Worm (Caenorhabditis elegans) whole organism, L1 larva: Measurements from ENCODE around the gene snb-5.

Experiments used
- C04F5.9 ChIP-seq: sonication (generic microtip); optimal IDR thresholded peaks from 2 replicates; lab custom pipeline; 2016; ENCODE audit warnings: missing genetic modification characterization, missing compliant biosample characterization
- C16A3.4 ChIP-seq: fragments of 150-350 bp; optimal IDR thresholded peaks from 2 replicates; lab custom pipeline; 2014; ENCODE audit warnings: missing biosample characterization, missing genetic modification characterization
- F16B12.6 ChIP-seq: fragments of 150-350 bp; optimal IDR thresholded peaks from 2 replicates; lab custom pipeline; 2014; ENCODE audit warnings: missing biosample characterization, missing genetic modification characterization
- aha-1 ChIP-seq: fragments of 150-350 bp; optimal IDR thresholded peaks from 2 replicates; lab custom pipeline; 2014; ENCODE audit warnings: missing biosample characterization, missing genetic modification characterization
- alr-1 ChIP-seq: fragments of 200-800 bp; sonication (Bioruptor generic); optimal IDR thresholded peaks from 2 replicates; lab custom pipeline; 2018; ENCODE audit warnings: borderline replicate concordance, mild to moderate bottlenecking, missing genetic modification characterization, missing compliant biosample characterization
- aly-2 ChIP-seq: fragments of 150-350 bp; optimal IDR thresholded peaks from 2 replicates; lab custom pipeline; 2014; ENCODE audit warnings: missing biosample characterization, missing genetic modification characterization
- blmp-1 ChIP-seq: fragments of 150-350 bp; optimal IDR thresholded peaks from 2 replicates; lab custom pipeline; 2014; ENCODE audit warnings: missing biosample characterization, missing genetic modification characterization
- ceh-63 ChIP-seq: fragments of 200-800 bp; sonication (Bioruptor generic); optimal IDR thresholded peaks from 2 replicates; lab custom pipeline; 2018; ENCODE audit warnings: mild to moderate bottlenecking, missing genetic modification characterization, missing compliant biosample characterization
- ceh-88 ChIP-seq: fragments of 200-800 bp; sonication (Bioruptor generic); IDR thresholded peaks from 2 replicates; pipeline ENCODE4 v1.3.6; 2022; ENCODE audit warnings: missing genetic modification characterization, missing compliant biosample characterization
- dpl-1 ChIP-seq, 3 experiments: fragments of 150-350 bp in 2 of 3; sonication (generic microtip) in 1 of 3; optimal IDR thresholded peaks; 2 replicates each; lab custom pipeline; 2014 to 2017; ENCODE audit warnings: missing biosample characterization in 3 of 3, missing genetic modification characterization in 3 of 3, missing genetic modification reagents in 3 of 3
- efl-1 ChIP-seq, 4 experiments: fragments of 150-350 bp; optimal IDR thresholded peaks in 3 of 4; peaks in 1 of 4; 1 replicate in 1 of 4; 2 replicates in 3 of 4; lab custom pipeline; 2014; ENCODE audit warnings: missing biosample characterization in 2 of 4, missing genetic modification characterization in 2 of 4, missing genetic modification reagents in 2 of 4
- egl-13 ChIP-seq: sonication (generic microtip); optimal IDR thresholded peaks from 2 replicates; lab custom pipeline; 2016; ENCODE audit warnings: missing genotype, missing genetic modification reagents, missing genetic modification characterization, missing compliant biosample characterization
- egl-27 ChIP-seq, 2 experiments: fragments of 150-350 bp in 1 of 2; sonication (generic microtip); optimal IDR thresholded peaks; 3 replicates each; lab custom pipeline; 2017 to 2018; ENCODE audit warnings: missing biosample characterization in 2 of 2, missing genetic modification characterization in 2 of 2, missing genetic modification reagents in 2 of 2
- elt-3 ChIP-seq, 6 experiments: fragments of 150-350 bp in 1 of 6; sonication (generic microtip); optimal IDR thresholded peaks; 2 replicates each; lab custom pipeline; 2017 to 2018; ENCODE audit warnings: missing biosample characterization in 6 of 6, missing genetic modification characterization in 6 of 6, inconsistent platforms in 1 of 6
- grh-1 ChIP-seq: fragments of 200-800 bp; sonication (Bioruptor generic); IDR thresholded peaks from 2 replicates; pipeline ENCODE4 v1.3.6; 2022; ENCODE audit warnings: missing genetic modification reagents, missing genetic modification characterization, missing compliant biosample characterization
- hlh-4 ChIP-seq: sonication (generic microtip); optimal IDR thresholded peaks from 2 replicates; lab custom pipeline; 2016; ENCODE audit warnings: mild to moderate bottlenecking, missing genetic modification characterization, missing compliant biosample characterization
- hpl-2 ChIP-seq: fragments of 150-350 bp; optimal IDR thresholded peaks from 2 replicates; lab custom pipeline; 2014; ENCODE audit warnings: missing biosample characterization, missing genetic modification reagents, missing genetic modification characterization
- jun-1 ChIP-seq: fragments of 150-350 bp; optimal IDR thresholded peaks from 2 replicates; lab custom pipeline; 2014; ENCODE audit warnings: missing biosample characterization, missing genetic modification reagents, missing genetic modification characterization
- lin-13 ChIP-seq: fragments of 150-350 bp; optimal IDR thresholded peaks from 2 replicates; lab custom pipeline; 2014; ENCODE audit warnings: missing biosample characterization, missing genetic modification reagents, missing genetic modification characterization
- lin-15B ChIP-seq: fragments of 150-350 bp; sonication (generic microtip); optimal IDR thresholded peaks from 3 replicates; lab custom pipeline; 2014; ENCODE audit warnings: missing biosample characterization, missing genetic modification characterization
- lin-35 ChIP-seq, 2 experiments: fragments of 150-350 bp; optimal IDR thresholded peaks; 2 replicates each; lab custom pipeline; 2014; ENCODE audit warnings: missing biosample characterization in 2 of 2, missing genetic modification characterization in 2 of 2, missing genetic modification reagents in 2 of 2
- lsy-2 ChIP-seq, 2 experiments: fragments of 150-350 bp; optimal IDR thresholded peaks; 2 replicates each; lab custom pipeline; 2014; ENCODE audit warnings: missing biosample characterization in 2 of 2, missing genetic modification characterization in 2 of 2
- mdl-1 ChIP-seq, 2 experiments: fragments of 150-350 bp; optimal IDR thresholded peaks; 2 replicates each; lab custom pipeline; 2014 to 2017; ENCODE audit warnings: missing biosample characterization in 2 of 2, missing genetic modification characterization in 2 of 2, inconsistent platforms in 1 of 2
- mef-2 ChIP-seq: fragments of 150-350 bp; optimal IDR thresholded peaks from 2 replicates; lab custom pipeline; 2014; ENCODE audit warnings: missing biosample characterization, missing genetic modification characterization
- nhr-11 ChIP-seq: fragments of 150-350 bp; optimal IDR thresholded peaks from 2 replicates; lab custom pipeline; 2014; ENCODE audit warnings: missing biosample characterization, missing genetic modification characterization
- nhr-19 ChIP-seq: fragments of 200-800 bp; sonication (Bioruptor generic); conservative IDR thresholded peaks from 2 replicates; pipeline ENCODE4 v1.3.6; 2022; ENCODE audit warnings: missing genetic modification characterization, missing compliant biosample characterization
- nhr-20 ChIP-seq: sonication (generic microtip); optimal IDR thresholded peaks from 2 replicates; lab custom pipeline; 2016; ENCODE audit warnings: mild to moderate bottlenecking, missing genetic modification characterization, missing compliant biosample characterization
- nhr-237 ChIP-seq: fragments of 150-350 bp; optimal IDR thresholded peaks from 2 replicates; lab custom pipeline; 2014; ENCODE audit warnings: missing biosample characterization, missing genetic modification characterization
- nhr-28 ChIP-seq: fragments of 150-350 bp; optimal IDR thresholded peaks from 2 replicates; lab custom pipeline; 2014; ENCODE audit warnings: missing biosample characterization, missing genetic modification characterization
- nhr-71 ChIP-seq: sonication (generic microtip); optimal IDR thresholded peaks from 2 replicates; lab custom pipeline; 2016; ENCODE audit warnings: mild to moderate bottlenecking, missing genetic modification characterization, moderate library complexity, missing compliant biosample characterization
- nhr-76 ChIP-seq: sonication (generic microtip); optimal IDR thresholded peaks from 2 replicates; lab custom pipeline; 2017; ENCODE audit warnings: missing biosample characterization, missing genetic modification characterization
- nhr-84 ChIP-seq: sonication (generic microtip); optimal IDR thresholded peaks from 2 replicates; lab custom pipeline; 2017; ENCODE audit warnings: missing biosample characterization, missing genetic modification characterization
- nhr-85 ChIP-seq: sonication (generic microtip); peaks from one replicate; lab custom pipeline; 2016; ENCODE audit warnings: missing genetic modification characterization, inconsistent platforms, missing compliant biosample characterization
- pag-3 ChIP-seq: sonication (generic microtip); optimal IDR thresholded peaks from 2 replicates; lab custom pipeline; 2017; ENCODE audit warnings: missing genetic modification characterization, mild to moderate bottlenecking, missing compliant biosample characterization, antibody characterized with exemption, borderline replicate concordance; ENCODE audit not compliant: insufficient read depth
- pqm-1 ChIP-seq: sonication (generic microtip); optimal IDR thresholded peaks from 3 replicates; lab custom pipeline; 2017; ENCODE audit warnings: missing biosample characterization, missing genetic modification characterization
- snu-23 ChIP-seq: sonication (generic microtip); optimal IDR thresholded peaks from 2 replicates; lab custom pipeline; 2016; ENCODE audit warnings: missing genetic modification characterization, missing compliant biosample characterization
- sox-4 ChIP-seq: sonication (generic microtip); optimal IDR thresholded peaks from 2 replicates; lab custom pipeline; 2016; ENCODE audit warnings: missing genetic modification characterization, missing compliant biosample characterization
- sup-37 ChIP-seq: fragments of 200-800 bp; sonication (Bioruptor generic); optimal IDR thresholded peaks from 2 replicates; lab custom pipeline; 2018; ENCODE audit warnings: mild to moderate bottlenecking, missing genetic modification characterization, missing compliant biosample characterization
- tbx-2 ChIP-seq: sonication (generic microtip); optimal IDR thresholded peaks from 2 replicates; lab custom pipeline; 2016; ENCODE audit warnings: missing genetic modification characterization, missing compliant biosample characterization
- unc-130 ChIP-seq: fragments of 150-350 bp; optimal IDR thresholded peaks from 2 replicates; lab custom pipeline; 2017; ENCODE audit warnings: missing biosample characterization, missing genetic modification characterization, inconsistent platforms
- unc-86 ChIP-seq: sonication (generic microtip); optimal IDR thresholded peaks from 2 replicates; lab custom pipeline; 2016; ENCODE audit warnings: missing genetic modification characterization, missing compliant biosample characterization
- vab-15 ChIP-seq: sonication (generic microtip); optimal IDR thresholded peaks from 2 replicates; lab custom pipeline; 2017; ENCODE audit warnings: missing genotype, mild to moderate bottlenecking, missing genetic modification characterization, missing compliant biosample characterization
- zag-1 ChIP-seq: fragments of 150-350 bp; optimal IDR thresholded peaks from 2 replicates; lab custom pipeline; 2014; ENCODE audit warnings: missing biosample characterization, missing genetic modification characterization
- zip-4 ChIP-seq: fragments of 200-800 bp; sonication (Bioruptor generic); optimal IDR thresholded peaks from 2 replicates; lab custom pipeline; 2018; ENCODE audit warnings: mild to moderate bottlenecking, missing genetic modification characterization, moderate library complexity, missing compliant biosample characterization
- ztf-11 ChIP-seq, 2 experiments: sonication (generic microtip); optimal IDR thresholded peaks; 2 replicates each; lab custom pipeline; 2016 to 2017; ENCODE audit warnings: missing genetic modification characterization in 2 of 2, missing biosample characterization in 1 of 2, missing compliant biosample characterization in 1 of 2

snb-5 gene

DNA sequence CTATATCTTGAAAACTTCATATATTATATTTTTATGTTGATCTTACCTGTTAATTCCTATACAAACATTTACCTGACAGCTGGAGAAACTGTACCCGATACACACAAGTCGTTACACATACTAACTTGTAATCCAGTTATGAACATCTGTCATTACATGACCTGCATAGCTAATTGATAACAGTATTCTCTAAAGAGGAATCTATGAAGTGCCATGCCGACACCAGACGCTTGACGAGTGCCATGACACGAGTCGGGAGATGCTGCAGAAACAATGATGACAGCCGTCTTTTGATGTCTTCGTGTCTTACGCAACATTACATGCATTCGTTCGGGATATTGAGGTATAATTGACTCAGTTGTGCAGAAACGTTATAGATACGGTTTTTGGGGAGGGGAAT lies 17.2 kb downstream of the snb-5 start:
- TF ChIP-seq snu-23 (GFP tag; lab: Kevin White, UChicago) (no peak), ztf-11 (tag; optimal IDR thresholded peaks at IDR 0.05; lab: Kevin White, UChicago) (peak in 1 of 2 experiments; percentile 57), lin-35 (GFP tag; optimal IDR thresholded peaks at IDR 0.05; lab: Kevin White, UChicago) (no peak), tbx-2 (tag; lab: Kevin White, UChicago) (peak; percentile 6), mef-2 (no peak), unc-86 (tag; lab: Kevin White, UChicago) (peak; percentile 79)

DNA sequence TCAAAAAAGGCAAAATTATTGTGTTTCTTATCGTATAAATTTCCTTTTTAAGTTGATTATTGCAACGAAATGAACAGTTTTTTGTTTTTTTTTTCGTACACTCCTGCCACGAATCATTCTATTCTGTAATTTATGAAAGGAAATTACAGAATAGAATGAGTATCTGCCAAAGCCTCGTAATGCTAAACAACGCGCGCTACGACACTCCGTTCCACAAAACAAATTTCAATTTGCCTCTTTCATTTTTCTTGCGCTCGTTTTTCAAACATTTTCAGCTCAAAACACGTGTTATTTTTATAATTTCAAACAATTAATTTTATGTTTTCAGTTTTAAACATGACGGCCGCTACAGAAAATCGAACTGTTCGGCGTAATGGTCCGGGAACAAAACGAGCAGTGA lies 21.9 kb downstream of the snb-5 start, which contains the start of gene mob-4:
Gene mob-4 (plus strand): TSS at position 329 of the 400 bp plus-strand sequence.
- TF ChIP-seq jun-1 (tag; lab: Kevin White, UChicago) = no peak
- peak in 1 of 3 experiments; percentile 33 for TF ChIP-seq dpl-1 (GFP tag; optimal IDR thresholded peaks at IDR 0.05; lab: Kevin White, UChicago)
- TF ChIP-seq snu-23 (GFP tag; lab: Kevin White, UChicago) = peak; percentile 6
- peak in 1 of 2 experiments; percentile 26 for TF ChIP-seq lsy-2 (tag; optimal IDR thresholded peaks at IDR 0.05; lab: Kevin White, UChicago)
- TF ChIP-seq ceh-88 (GFP tag; lab: Robert Waterston, UW) = no peak
- no peak for TF ChIP-seq nhr-237
- no peak for TF ChIP-seq pqm-1 (tag; lab: Kevin White, UChicago)
- TF ChIP-seq aha-1 (tag; lab: Kevin White, UChicago) = no peak
- TF ChIP-seq efl-1 (optimal IDR thresholded peaks at IDR 0.05; lab: Kevin White, UChicago) = peak in 1 of 2 experiments; percentile 17
- TF ChIP-seq efl-1 (GFP tag; optimal IDR thresholded peaks at IDR 0.05 in 1 of 2; lab: Kevin White, UChicago) = peak; percentile 25 to 62
- TF ChIP-seq vab-15 = no peak
- TF ChIP-seq mef-2 = no peak
- no peak for TF ChIP-seq nhr-71 (tag; lab: Kevin White, UChicago)

DNA sequence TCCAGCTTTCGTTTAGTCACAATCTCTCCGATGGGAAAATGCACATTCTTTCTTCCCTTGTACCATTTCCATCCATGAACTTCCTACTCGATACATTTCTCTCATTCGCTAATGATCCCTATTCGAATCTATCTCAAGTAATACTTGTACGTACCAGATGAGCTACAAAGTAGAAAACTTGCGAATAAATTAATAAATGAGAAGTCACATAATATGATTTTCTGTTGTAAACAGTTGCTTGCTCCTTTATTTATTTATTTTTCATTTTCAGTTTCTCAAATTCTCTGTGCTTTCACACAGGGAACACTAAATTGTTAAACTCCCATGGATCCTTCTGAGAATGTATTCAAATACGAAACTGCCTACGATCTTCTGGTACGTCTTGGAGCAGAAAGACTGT lies 23.3 kb downstream of the snb-5 start, which contains the start of gene rfs-1:
Gene rfs-1 (plus strand): TSS at position 301 of the 400 bp plus-strand sequence.
- no peak for TF ChIP-seq mdl-1 (tag; optimal IDR thresholded peaks at IDR 0.05; lab: Kevin White, UChicago)
- TF ChIP-seq sox-4 (tag; lab: Kevin White, UChicago) = no peak
- TF ChIP-seq elt-3 (tag; optimal IDR thresholded peaks at IDR 0.05; lab: Kevin White, UChicago) = no peak
- no peak for TF ChIP-seq lin-13 (GFP tag; lab: Kevin White, UChicago)
- TF ChIP-seq C04F5.9 (tag; lab: Kevin White, UChicago) = no peak
- no peak for TF ChIP-seq pag-3 (tag; lab: Kevin White, UChicago)
- no peak for TF ChIP-seq nhr-85 (tag; lab: Kevin White, UChicago)
- TF ChIP-seq C16A3.4 (tag; lab: Kevin White, UChicago) = no peak
- no peak for TF ChIP-seq grh-1 (GFP tag; lab: Robert Waterston, UW)
- no peak for TF ChIP-seq unc-130
- TF ChIP-seq nhr-11 (tag; lab: Kevin White, UChicago) = no peak
- TF ChIP-seq F16B12.6 (tag; lab: Kevin White, UChicago) = no peak
- no peak for TF ChIP-seq efl-1 (optimal IDR thresholded peaks at IDR 0.05; lab: Kevin White, UChicago)
- TF ChIP-seq efl-1 (GFP tag; optimal IDR thresholded peaks at IDR 0.05 in 1 of 2; lab: Kevin White, UChicago) = no peak
- no peak for TF ChIP-seq hpl-2 (GFP tag; lab: Kevin White, UChicago)
- TF ChIP-seq jun-1 (tag; lab: Kevin White, UChicago) = no peak
- no peak for TF ChIP-seq nhr-28 (tag; lab: Kevin White, UChicago)
- TF ChIP-seq nhr-76 = no peak
- TF ChIP-seq ztf-11 (tag; optimal IDR thresholded peaks at IDR 0.05; lab: Kevin White, UChicago) = no peak
- no peak for TF ChIP-seq tbx-2 (tag; lab: Kevin White, UChicago)
- TF ChIP-seq egl-13 (tag; lab: Kevin White, UChicago) = no peak

DNA sequence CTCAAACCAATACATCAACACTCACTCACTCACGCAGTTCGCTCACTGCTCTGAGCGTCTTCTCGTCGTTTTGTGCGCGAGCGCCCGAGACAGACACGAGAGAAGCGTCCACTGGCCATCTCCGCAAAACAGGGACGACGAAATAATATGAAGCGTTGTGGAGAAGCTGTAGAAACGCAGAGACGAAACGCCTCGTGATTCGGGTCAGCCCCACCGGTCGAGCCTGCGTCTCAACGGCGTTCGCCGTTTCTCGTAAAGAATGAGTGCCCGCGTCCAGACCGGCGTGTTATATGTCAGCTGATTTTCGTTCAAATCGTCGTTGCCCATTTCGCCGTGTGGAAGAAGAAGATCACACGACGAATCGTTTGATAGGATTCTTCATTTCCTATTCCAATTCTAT lies 24.7 kb downstream of the snb-5 start, which contains the start of gene fbxl-1:
Gene fbxl-1 (plus strand): TSS at position 320 of the 400 bp plus-strand sequence.
- TF ChIP-seq hlh-4 (tag; lab: Kevin White, UChicago) (no peak), nhr-19 (GFP tag; lab: Robert Waterston, UW) (peak; percentile 71), jun-1 (tag; lab: Kevin White, UChicago) (peak; percentile 47), dpl-1 (GFP tag; optimal IDR thresholded peaks at IDR 0.05; lab: Kevin White, UChicago) (peak; percentile 52 to 57 (median 53)), aly-2 (tag; lab: Kevin White, UChicago) (no peak), zip-4 (GFP tag; lab: Kevin White, UChicago) (peak; percentile 9), lin-15B (tag; lab: Kevin White, UChicago) (no peak), nhr-20 (tag; lab: Kevin White, UChicago) (peak; percentile 88), lsy-2 (tag; optimal IDR thresholded peaks at IDR 0.05; lab: Kevin White, UChicago) (peak; percentile 75 to 88), grh-1 (GFP tag; lab: Robert Waterston, UW) (no peak), mdl-1 (tag; optimal IDR thresholded peaks at IDR 0.05; lab: Kevin White, UChicago) (peak in 1 of 2 experiments; percentile 93), egl-27 (tag; optimal IDR thresholded peaks at IDR 0.05; lab: Kevin White, UChicago) (no peak), ceh-63 (GFP tag; lab: Kevin White, UChicago) (peak; percentile 13), sox-4 (tag; lab: Kevin White, UChicago) (peak; percentile 73), C16A3.4 (tag; lab: Kevin White, UChicago) (peak; percentile 82), sup-37 (GFP tag; lab: Kevin White, UChicago) (no peak), alr-1 (tag; lab: Kevin White, UChicago) (no peak), nhr-84 (tag; lab: Kevin White, UChicago) (no peak), zag-1 (tag; lab: Kevin White, UChicago) (no peak), nhr-76 (no peak), blmp-1 (tag; lab: Kevin White, UChicago) (peak; percentile 55)
